Fruit fly (Drosophila melanogaster): Measurements from ENCODE around the gene CG14969.

CG14969 gene

DNA sequence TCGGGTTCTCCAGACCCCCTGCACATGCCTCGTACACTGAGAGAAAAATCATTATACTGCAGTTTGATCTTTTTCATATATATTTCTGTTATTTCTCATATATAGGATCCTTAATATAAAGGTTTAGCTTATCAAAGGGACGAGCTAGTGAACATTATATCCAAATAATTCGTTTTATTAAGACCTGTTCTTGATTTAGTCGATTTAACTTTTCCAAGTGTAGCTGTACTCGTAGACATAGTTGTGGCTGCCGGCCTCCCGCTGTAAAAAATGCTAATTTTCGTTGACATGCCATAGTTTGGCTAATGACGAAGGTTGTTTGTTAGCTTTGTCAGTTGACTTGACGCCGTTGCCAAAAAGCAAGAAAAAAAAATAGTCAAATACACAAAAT lies 47.7 kb upstream of the CG14969 start (continued):
- TF ChIP-seq Ets65A (GFP tag) (peak; percentile 94), fd64A (GFP tag; optimal IDR thresholded peaks at IDR 0.05) (peak; percentile 72), CG1233 (GFP tag; optimal IDR thresholded peaks at IDR 0.05) (peak; percentile 74), CG32767 (GFP tag; IDR thresholded peaks at IDR 0.05) (peak; percentile 56; the same call in 1 of the 2 replicates), Kr (GFP tag; optimal IDR thresholded peaks at IDR 0.05) (no peak), CG13123 (GFP tag; optimal IDR thresholded peaks at IDR 0.05) (peak; percentile 75), az2 (GFP tag; optimal IDR thresholded peaks at IDR 0.05) (peak; percentile 84), abd-A (tag; optimal IDR thresholded peaks at IDR 0.05) (no peak), CG16815 (GFP tag; optimal IDR thresholded peaks at IDR 0.05) (peak; percentile 78), ranshi (GFP tag; IDR thresholded peaks at IDR 0.05) (peak; percentile 81), H2.0 (GFP tag; IDR thresholded peaks at IDR 0.05) (peak; percentile 86), CG18476 (GFP tag; optimal IDR thresholded peaks at IDR 0.05) (peak; percentile 86), CG18619 (GFP tag; optimal IDR thresholded peaks at IDR 0.05) (peak; percentile 77), CG6765 (GFP tag; optimal IDR thresholded peaks at IDR 0.05) (peak; percentile 74), Awh (GFP tag; IDR thresholded peaks at IDR 0.05) (peak; percentile 70; the same call in 1 of the 2 replicates), CG11560 (tag; IDR thresholded peaks at IDR 0.05) (peak; percentile 39; the same call in 1 of the 3 replicates), CG6175 (GFP tag; IDR thresholded peaks at IDR 0.05) (peak; percentile 60; the same call in 1 of the 3 replicates), Dek (tag; optimal IDR thresholded peaks at IDR 0.05) (peak; percentile 83), Sox102F (GFP tag; optimal IDR thresholded peaks at IDR 0.05) (peak; percentile 87), Opbp (GFP tag; IDR thresholded peaks at IDR 0.05; ENCODE audit: partially characterized antibody) (no peak), CG14441 (GFP tag; IDR thresholded peaks at IDR 0.05) (peak; percentile 87), CG9609 (GFP tag; optimal IDR thresholded peaks at IDR 0.05) (peak; percentile 62), MBD-R2 (GFP tag; IDR thresholded peaks at IDR 0.05) (peak; percentile 46; the same call in 1 of the 2 replicates), CG12104 (GFP tag; optimal IDR thresholded peaks at IDR 0.05) (peak; percentile 27), en (GFP tag; optimal IDR thresholded peaks at IDR 0.05) (peak; percentile 73), gce (GFP tag; IDR thresholded peaks at IDR 0.05) (peak; percentile 74; the same call in 1 of the 3 replicates), D19B (GFP tag; optimal IDR thresholded peaks at IDR 0.05) (peak; percentile 50), CG17385 (GFP tag; optimal IDR thresholded peaks at IDR 0.05) (peak; percentile 82), sc (optimal IDR thresholded peaks at IDR 0.05) (no peak), sc (GFP tag; optimal IDR thresholded peaks at IDR 0.05) (peak; percentile 75), CG13624 (GFP tag; optimal IDR thresholded peaks at IDR 0.05) (peak; percentile 80), lola (GFP tag; optimal IDR thresholded peaks at IDR 0.05) (peak in 1 of 3 experiments; percentile 90), CG16779 (GFP tag; IDR thresholded peaks at IDR 0.05) (peak; percentile 43; the same call in 1 of the 2 replicates), CG11093 (GFP tag; IDR thresholded peaks at IDR 0.05) (peak; percentile 66; the same call in 2 of the 3 replicates), H15 (GFP tag; IDR thresholded peaks at IDR 0.05) (peak; percentile 86), Ets97D (GFP tag; optimal IDR thresholded peaks at IDR 0.05) (peak; percentile 49), Sin3A (optimal IDR thresholded peaks at IDR 0.05) (no peak), CG13424 (tag; optimal IDR thresholded peaks at IDR 0.05) (peak; percentile 86), CG4328 (GFP tag; optimal IDR thresholded peaks at IDR 0.05) (peak; percentile 25), CG2889 (GFP tag; IDR thresholded peaks at IDR 0.05) (peak; percentile 70; the same call in 2 of the 3 replicates), CoRest (tag; optimal IDR thresholded peaks at IDR 0.05) (peak; percentile 89), Hr78 (GFP tag; optimal IDR thresholded peaks at IDR 0.05) (peak in 1 of 2 experiments; percentile 55), CG7357 (GFP tag; IDR thresholded peaks at IDR 0.05) (peak; percentile 71), CG17359 (tag; optimal IDR thresholded peaks at IDR 0.05) (peak; percentile 87), dmrt11E (tag; optimal IDR thresholded peaks at IDR 0.05) (peak; percentile 92), odd (GFP tag; optimal IDR thresholded peaks at IDR 0.05) (peak; percentile 60), schlank (tag; optimal IDR thresholded peaks at IDR 0.05) (peak; percentile 68), CG17912 (GFP tag; optimal IDR thresholded peaks at IDR 0.05) (no peak), CG17186 (GFP tag; optimal IDR thresholded peaks at IDR 0.05) (peak; percentile 4), CG6689 (GFP tag; IDR thresholded peaks at IDR 0.05) (peak; percentile 83), chn (GFP tag; optimal IDR thresholded peaks at IDR 0.05) (peak; percentile 78)
